Worm (Caenorhabditis elegans): ENCODE data around the gene R05A10.1.

DNA sequence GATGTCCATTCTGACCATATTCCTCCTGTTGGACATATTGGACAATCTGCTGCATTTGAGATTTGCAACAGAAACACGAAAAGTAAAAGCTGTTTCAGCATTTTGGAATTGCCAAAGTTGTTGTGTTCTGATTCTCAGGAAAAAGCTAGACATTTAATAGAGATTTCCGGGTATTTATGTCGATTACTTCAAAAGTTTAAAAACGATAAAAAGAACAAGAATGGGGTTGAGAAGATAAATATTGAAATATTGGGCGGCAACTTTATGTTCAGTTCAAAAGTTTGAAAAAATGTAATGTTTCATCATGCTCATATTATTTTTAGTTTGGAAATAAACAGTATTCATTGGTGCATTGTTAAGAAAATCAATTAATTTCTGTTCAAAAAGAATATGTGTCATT, 56.8 kb downstream of the R05A10.1 start, which contains the start of gene Y64G10A.1:
- no peak for TF ChIP-seq snpc-4 (tag; optimal IDR thresholded peaks at IDR 0.05)
- no peak for TF ChIP-seq nhr-11 (tag; optimal IDR thresholded peaks at IDR 0.05)
- TF ChIP-seq fos-1 (tag; optimal IDR thresholded peaks at IDR 0.05) = no peak
- TF ChIP-seq ztf-4 (tag; optimal IDR thresholded peaks at IDR 0.05) = no peak
- TF ChIP-seq nhr-25 (tag; optimal IDR thresholded peaks at IDR 0.05) = no peak
- TF ChIP-seq elt-3 (tag; optimal IDR thresholded peaks at IDR 0.05) = no peak
- TF ChIP-seq skn-1 (tag; optimal IDR thresholded peaks at IDR 0.05) = no peak
- TF ChIP-seq nhr-12 (tag; optimal IDR thresholded peaks at IDR 0.05) = no peak
- no peak for TF ChIP-seq dmd-4 (tag; optimal IDR thresholded peaks at IDR 0.05)
